Fruit fly (Drosophila melanogaster): Measurements from ENCODE around the gene CG15011.
A peak's percentile ranks its signal among the peaks of the same experiment; 100 is the strongest.

The CG15011 gene

DNA sequence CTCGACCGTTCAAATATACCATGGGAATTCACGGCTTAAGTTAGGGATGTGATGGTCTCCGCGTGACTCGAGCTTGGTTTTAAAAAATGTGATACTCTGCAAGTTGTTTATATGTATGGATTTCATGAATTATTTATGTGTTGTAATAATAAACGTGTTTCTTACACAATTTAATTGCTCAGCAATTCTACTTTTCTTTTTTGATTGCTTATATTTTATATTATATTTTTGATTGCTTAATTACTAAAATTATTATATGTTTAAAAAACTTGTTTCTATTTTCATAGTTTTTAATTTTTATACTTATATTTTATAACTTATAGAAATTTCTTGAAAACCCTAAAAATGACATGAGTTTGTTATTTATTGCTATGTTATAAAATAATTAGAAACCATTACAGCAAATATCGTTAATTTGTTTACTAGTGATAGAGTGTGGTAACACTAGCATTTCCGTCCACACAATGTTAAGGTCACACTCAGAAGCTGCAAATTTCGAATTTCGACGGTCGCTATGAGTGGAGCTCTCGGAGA, 4.6 kb downstream of the CG15011 start, which contains the start of the genes ago and CG1265:
ago (minus strand) TSS at position 6 of the 534 bp plus-strand sequence.
CG1265 (plus strand) TSS at position 476 of the 534 bp plus-strand sequence.
- TF ChIP-seq bab1 (GFP tag; optimal IDR thresholded peaks at IDR 0.05) (peak; percentile 40), CG11617 (GFP tag; optimal IDR thresholded peaks at IDR 0.05) (peak; percentile 59), Hr96 (GFP tag; optimal IDR thresholded peaks at IDR 0.05) (no peak), CG14711 (tag; optimal IDR thresholded peaks at IDR 0.05) (peak; percentile 64), pad (GFP tag; optimal IDR thresholded peaks at IDR 0.05) (peak; percentile 44), cic (GFP tag; optimal IDR thresholded peaks at IDR 0.05) (no peak), CG7045 (GFP tag; optimal IDR thresholded peaks at IDR 0.05) (peak; percentile 50), cnc (optimal IDR thresholded peaks at IDR 0.05) (no peak), ovo (GFP tag; optimal IDR thresholded peaks at IDR 0.05) (peak; percentile 5), toe (GFP tag; optimal IDR thresholded peaks at IDR 0.05) (peak; percentile 41), CG7101 (tag; optimal IDR thresholded peaks at IDR 0.05) (peak; percentile 73), CG33017 (tag; optimal IDR thresholded peaks at IDR 0.05) (peak; percentile 42), tj (GFP tag; optimal IDR thresholded peaks at IDR 0.05) (peak; percentile 35), Crg-1 (GFP tag; optimal IDR thresholded peaks at IDR 0.05) (peak; percentile 25), CG1620 (GFP tag; optimal IDR thresholded peaks at IDR 0.05) (peak; percentile 19), Clk (GFP tag; optimal IDR thresholded peaks at IDR 0.05) (no peak), Mnt (GFP tag; optimal IDR thresholded peaks at IDR 0.05) (no peak), kay (GFP tag; ENCODE audit: borderline replicate concordance) (no peak)

DNA sequence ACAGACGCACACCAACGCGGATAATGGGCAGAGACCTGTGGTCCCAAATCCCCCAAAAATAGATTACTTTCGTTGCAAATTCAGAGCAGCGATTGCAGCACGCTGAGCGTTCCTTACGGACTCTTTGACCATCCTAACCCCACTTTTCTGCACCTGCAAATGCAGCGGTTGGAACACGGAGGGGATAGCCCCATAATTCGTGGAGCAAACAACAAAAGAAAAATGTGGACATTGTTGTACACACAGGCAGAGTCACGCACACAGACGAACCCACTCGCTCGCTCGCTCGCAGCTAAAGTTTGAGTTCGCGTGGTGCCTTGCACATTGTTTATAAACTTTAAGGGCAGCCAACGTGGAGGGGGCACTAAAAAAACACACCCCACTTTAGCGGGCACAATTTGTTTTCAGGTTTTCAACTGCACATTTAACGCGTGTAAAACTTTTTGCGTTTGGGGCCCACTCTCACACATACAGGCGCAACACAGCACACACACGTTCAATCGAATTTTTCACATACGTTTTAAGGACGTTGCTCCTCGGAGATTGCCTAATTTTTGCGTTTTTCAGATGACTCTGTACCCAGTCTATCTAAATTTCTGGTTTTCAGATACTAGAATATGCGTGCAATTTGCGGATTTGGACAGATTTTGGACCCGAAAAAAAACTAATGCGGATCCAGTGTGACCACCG, 5.2 kb downstream of the CG15011 start:
- TF ChIP-seq CG7045 (GFP tag; optimal IDR thresholded peaks at IDR 0.05) (no peak), Mnt (GFP tag; optimal IDR thresholded peaks at IDR 0.05) (peak; percentile 79), cic (GFP tag; optimal IDR thresholded peaks at IDR 0.05) (peak; percentile 4), CG7101 (tag; optimal IDR thresholded peaks at IDR 0.05) (no peak), Clk (GFP tag; optimal IDR thresholded peaks at IDR 0.05) (no peak), CG12768 (GFP tag; optimal IDR thresholded peaks at IDR 0.05) (no peak), pad (GFP tag; optimal IDR thresholded peaks at IDR 0.05) (peak; percentile 35), tj (GFP tag; optimal IDR thresholded peaks at IDR 0.05) (no peak), kay (GFP tag; ENCODE audit: borderline replicate concordance) (no peak), CG11617 (GFP tag; optimal IDR thresholded peaks at IDR 0.05) (no peak), Crg-1 (GFP tag; optimal IDR thresholded peaks at IDR 0.05) (no peak), CG33017 (tag; optimal IDR thresholded peaks at IDR 0.05) (no peak)

DNA sequence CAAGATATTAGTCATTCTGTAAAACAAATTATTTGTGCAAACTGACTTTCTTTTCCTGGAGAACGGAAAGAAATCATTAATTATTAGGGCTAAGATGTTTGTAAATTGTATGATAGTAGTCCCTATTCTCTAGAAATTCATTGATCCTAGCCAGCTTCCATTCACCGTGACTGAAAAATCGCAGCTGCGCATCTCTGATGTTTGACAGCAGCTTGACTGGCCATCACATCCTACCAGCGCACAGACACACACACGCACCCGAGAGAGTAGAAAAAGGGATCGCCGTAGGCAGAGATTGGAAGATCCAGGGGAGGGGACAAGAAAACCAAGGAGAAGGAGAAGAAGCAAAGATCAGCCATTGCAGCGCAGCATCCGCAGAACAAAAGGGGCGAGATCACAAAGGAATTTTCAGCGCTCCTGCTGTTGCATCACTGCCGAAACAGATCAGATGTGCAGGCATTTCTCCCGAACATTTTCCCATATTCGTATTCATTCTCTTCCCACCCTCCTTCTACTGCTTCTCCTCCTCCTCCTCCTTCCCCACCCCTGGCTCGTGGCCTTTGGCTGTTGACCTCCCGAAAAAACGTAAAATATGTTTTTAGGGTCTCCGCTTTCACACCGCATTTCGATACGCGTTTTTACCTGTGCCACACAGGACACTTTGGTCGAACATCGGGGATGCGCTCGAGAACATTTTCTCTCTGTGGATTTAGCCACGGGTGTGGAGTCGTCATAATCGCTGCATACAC, 5.9 kb downstream of the CG15011 start:
- no peak for TF ChIP-seq toe (GFP tag; optimal IDR thresholded peaks at IDR 0.05)
- no peak for TF ChIP-seq tj (GFP tag; optimal IDR thresholded peaks at IDR 0.05)
- no peak for TF ChIP-seq Hr96 (GFP tag; optimal IDR thresholded peaks at IDR 0.05)
- no peak for TF ChIP-seq CG7045 (GFP tag; optimal IDR thresholded peaks at IDR 0.05)
- TF ChIP-seq CG7101 (tag; optimal IDR thresholded peaks at IDR 0.05): no peak
- TF ChIP-seq pad (GFP tag; optimal IDR thresholded peaks at IDR 0.05): no peak
- TF ChIP-seq Clk (GFP tag; optimal IDR thresholded peaks at IDR 0.05): no peak
- no peak for TF ChIP-seq ovo (GFP tag; optimal IDR thresholded peaks at IDR 0.05)
- no peak for TF ChIP-seq kay (GFP tag; ENCODE audit: borderline replicate concordance)
- no peak for TF ChIP-seq CG14711 (tag; optimal IDR thresholded peaks at IDR 0.05)
- TF ChIP-seq CG33017 (tag; optimal IDR thresholded peaks at IDR 0.05): no peak
- no peak for TF ChIP-seq bab1 (GFP tag; optimal IDR thresholded peaks at IDR 0.05)
- TF ChIP-seq CG11617 (GFP tag; optimal IDR thresholded peaks at IDR 0.05): no peak
- TF ChIP-seq Crg-1 (GFP tag; optimal IDR thresholded peaks at IDR 0.05): no peak
- no peak for TF ChIP-seq cnc (optimal IDR thresholded peaks at IDR 0.05)
- no peak for TF ChIP-seq CG5204 (GFP tag; optimal IDR thresholded peaks at IDR 0.05)
- TF ChIP-seq Mnt (GFP tag; optimal IDR thresholded peaks at IDR 0.05): no peak
- no peak for TF ChIP-seq cic (GFP tag; optimal IDR thresholded peaks at IDR 0.05)
- TF ChIP-seq CG1620 (GFP tag; optimal IDR thresholded peaks at IDR 0.05): no peak

DNA sequence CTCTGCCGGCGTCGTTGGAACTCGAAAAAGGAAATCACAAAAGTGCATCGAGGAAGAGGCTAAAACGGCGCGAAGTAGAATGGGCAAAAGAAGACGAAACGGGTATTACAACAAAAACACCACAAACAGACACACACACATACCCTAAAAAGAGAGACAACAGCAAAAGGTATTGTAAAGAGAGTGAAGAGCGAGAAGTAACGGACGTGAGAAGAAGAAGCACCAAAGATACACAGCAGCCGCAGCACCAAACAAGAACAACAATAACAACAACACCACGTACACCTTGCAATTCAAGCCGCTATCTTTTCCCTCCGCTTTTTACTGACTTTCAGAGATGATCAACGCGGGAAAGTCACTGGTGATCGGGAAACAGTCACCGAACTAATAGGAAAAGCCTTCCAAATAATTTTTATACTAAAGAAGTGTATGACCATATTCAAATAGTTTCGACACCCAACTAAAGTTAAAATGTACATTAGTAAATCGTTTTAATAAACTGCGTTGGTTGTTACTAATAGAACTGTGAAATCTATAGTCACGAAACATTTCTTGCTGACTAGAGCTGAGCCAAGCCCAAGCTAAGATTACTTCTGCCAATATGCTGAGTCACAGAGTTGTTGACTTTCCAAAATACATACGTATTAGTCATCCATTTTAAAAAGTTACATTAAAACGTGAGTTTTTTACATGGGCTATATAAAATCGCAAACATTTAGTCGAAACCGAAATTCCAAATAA, 6.7 kb downstream of the CG15011 start:
- TF ChIP-seq cnc (optimal IDR thresholded peaks at IDR 0.05) (peak in 1 of 2 experiments; percentile 43), Mnt (GFP tag; optimal IDR thresholded peaks at IDR 0.05) (no peak), ovo (GFP tag; optimal IDR thresholded peaks at IDR 0.05) (peak; percentile 92), cic (GFP tag; optimal IDR thresholded peaks at IDR 0.05) (no peak), pad (GFP tag; optimal IDR thresholded peaks at IDR 0.05) (no peak), tj (GFP tag; optimal IDR thresholded peaks at IDR 0.05) (no peak), CG12768 (GFP tag; optimal IDR thresholded peaks at IDR 0.05) (no peak), toe (GFP tag; optimal IDR thresholded peaks at IDR 0.05) (no peak), Clk (GFP tag; optimal IDR thresholded peaks at IDR 0.05) (no peak), CG7045 (GFP tag; optimal IDR thresholded peaks at IDR 0.05) (no peak), CG1620 (GFP tag; optimal IDR thresholded peaks at IDR 0.05) (no peak), Crg-1 (GFP tag; optimal IDR thresholded peaks at IDR 0.05) (no peak), Hr96 (GFP tag; optimal IDR thresholded peaks at IDR 0.05) (no peak)

DNA sequence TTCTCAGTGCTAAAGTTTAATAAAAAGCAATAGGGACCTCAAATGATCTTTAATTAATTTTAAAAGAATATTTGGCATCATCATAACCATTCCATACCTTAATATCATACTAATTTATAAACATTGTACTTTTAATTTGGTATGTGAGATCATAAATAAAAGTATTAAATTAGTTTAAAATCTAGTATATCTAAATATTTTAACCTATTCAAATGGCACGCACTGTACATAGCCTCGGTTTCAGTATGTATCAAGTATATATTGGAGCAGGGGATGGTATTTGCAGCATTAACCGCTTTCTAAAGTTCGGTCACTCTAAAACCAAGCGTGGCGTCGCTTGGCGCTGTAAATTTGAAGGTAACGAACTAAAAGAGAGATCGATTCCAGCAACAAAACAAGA, 16.5 kb downstream of the CG15011 start, which contains the start of gene pav:
pav (plus strand) TSS at position 307 of the 400 bp plus-strand sequence.
- TF ChIP-seq Mnt (GFP tag; optimal IDR thresholded peaks at IDR 0.05) (peak; percentile 18), CG1620 (GFP tag; optimal IDR thresholded peaks at IDR 0.05) (no peak), CG5204 (GFP tag; optimal IDR thresholded peaks at IDR 0.05) (no peak), kay (GFP tag; ENCODE audit: borderline replicate concordance) (no peak), CG11617 (GFP tag; optimal IDR thresholded peaks at IDR 0.05) (no peak), ovo (GFP tag; optimal IDR thresholded peaks at IDR 0.05) (no peak), CG7101 (tag; optimal IDR thresholded peaks at IDR 0.05) (peak; percentile 27), Crg-1 (GFP tag; optimal IDR thresholded peaks at IDR 0.05) (no peak), Hr96 (GFP tag; optimal IDR thresholded peaks at IDR 0.05) (no peak), toe (GFP tag; optimal IDR thresholded peaks at IDR 0.05) (no peak), tj (GFP tag; optimal IDR thresholded peaks at IDR 0.05) (no peak), bab1 (GFP tag; optimal IDR thresholded peaks at IDR 0.05) (peak; percentile 58), cnc (optimal IDR thresholded peaks at IDR 0.05) (no peak), pad (GFP tag; optimal IDR thresholded peaks at IDR 0.05) (no peak), cic (GFP tag; optimal IDR thresholded peaks at IDR 0.05) (no peak), CG12768 (GFP tag; optimal IDR thresholded peaks at IDR 0.05) (no peak), Clk (GFP tag; optimal IDR thresholded peaks at IDR 0.05) (no peak), CG33017 (tag; optimal IDR thresholded peaks at IDR 0.05) (peak; percentile 36), CG7045 (GFP tag; optimal IDR thresholded peaks at IDR 0.05) (no peak), CG14711 (tag; optimal IDR thresholded peaks at IDR 0.05) (peak; percentile 48)
